Worm (Caenorhabditis elegans) whole organism, L1 larva: Measurements from ENCODE around the gene Y32H12A.6.

ENCODE experiments used
- C04F5.9 ChIP-seq: sonication (generic microtip); optimal IDR thresholded peaks from 2 replicates; lab custom pipeline; 2016; ENCODE audit warnings: missing genetic modification characterization, missing compliant biosample characterization
- F16B12.6 ChIP-seq: fragments of 150-350 bp; optimal IDR thresholded peaks from 2 replicates; lab custom pipeline; 2014; ENCODE audit warnings: missing biosample characterization, missing genetic modification characterization
- ceh-82 ChIP-seq, 3 experiments: fragments of 150-350 bp in 1 of 3; sonication (generic microtip) in 2 of 3; optimal IDR thresholded peaks; 2 replicates each; lab custom pipeline; 2014 to 2017; ENCODE audit warnings: missing biosample characterization in 3 of 3, missing genetic modification characterization in 3 of 3
- dpl-1 ChIP-seq, 3 experiments: fragments of 150-350 bp in 2 of 3; sonication (generic microtip) in 1 of 3; optimal IDR thresholded peaks; 2 replicates each; lab custom pipeline; 2014 to 2017; ENCODE audit warnings: missing biosample characterization in 3 of 3, missing genetic modification characterization in 3 of 3, missing genetic modification reagents in 3 of 3
- dsc-1 ChIP-seq: sonication (generic microtip); optimal IDR thresholded peaks from 2 replicates; lab custom pipeline; 2016; ENCODE audit warnings: mild to moderate bottlenecking, missing genetic modification characterization, missing compliant biosample characterization
- efl-1 ChIP-seq, 4 experiments: fragments of 150-350 bp; optimal IDR thresholded peaks in 3 of 4; peaks in 1 of 4; 1 replicate in 1 of 4; 2 replicates in 3 of 4; lab custom pipeline; 2014; ENCODE audit warnings: missing biosample characterization in 2 of 4, missing genetic modification characterization in 2 of 4, missing genetic modification reagents in 2 of 4
- egl-27 ChIP-seq, 2 experiments: fragments of 150-350 bp in 1 of 2; sonication (generic microtip); optimal IDR thresholded peaks; 3 replicates each; lab custom pipeline; 2017 to 2018; ENCODE audit warnings: missing biosample characterization in 2 of 2, missing genetic modification characterization in 2 of 2, missing genetic modification reagents in 2 of 2
- elt-2 ChIP-seq: sonication (generic microtip); optimal IDR thresholded peaks from 2 replicates; lab custom pipeline; 2016; ENCODE audit warnings: missing genetic modification characterization, mild to moderate bottlenecking, inconsistent platforms, missing compliant biosample characterization, missing genetic modification reagents
- ets-5 ChIP-seq: fragments of 200-800 bp; sonication (Bioruptor generic); IDR thresholded peaks from 2 replicates; pipeline ENCODE4 v1.3.6; 2022; ENCODE audit warnings: missing genetic modification characterization, missing compliant biosample characterization
- fkh-10 ChIP-seq: sonication (generic microtip); optimal IDR thresholded peaks from 2 replicates; lab custom pipeline; 2017; ENCODE audit warnings: missing biosample characterization, missing genetic modification reagents, missing genetic modification characterization
- fkh-4 ChIP-seq: sonication (generic microtip); optimal IDR thresholded peaks from 2 replicates; lab custom pipeline; 2016; ENCODE audit warnings: missing compliant biosample characterization, missing genetic modification characterization, borderline replicate concordance
- fkh-8 ChIP-seq: sonication (generic microtip); optimal IDR thresholded peaks from 2 replicates; lab custom pipeline; 2016; ENCODE audit warnings: mild to moderate bottlenecking, missing genetic modification characterization, missing compliant biosample characterization
- fos-1 ChIP-seq: fragments of 150-350 bp; optimal IDR thresholded peaks from 2 replicates; lab custom pipeline; 2014; ENCODE audit warnings: missing biosample characterization, missing genetic modification characterization
- isw-1 ChIP-seq: fragments of 200-800 bp; sonication (Bioruptor generic); IDR thresholded peaks from 2 replicates; pipeline ENCODE4 v1.3.6; 2022; ENCODE audit warnings: missing genetic modification characterization, missing compliant biosample characterization
- mab-9 ChIP-seq: fragments of 200-800 bp; sonication (Bioruptor generic); IDR thresholded peaks from 2 replicates; pipeline ENCODE4 v1.3.6; 2022; ENCODE audit warnings: missing genetic modification reagents, missing genetic modification characterization, missing compliant biosample characterization
- mef-2 ChIP-seq: fragments of 150-350 bp; optimal IDR thresholded peaks from 2 replicates; lab custom pipeline; 2014; ENCODE audit warnings: missing biosample characterization, missing genetic modification characterization
- mep-1 ChIP-seq: fragments of 150-350 bp; optimal IDR thresholded peaks from 2 replicates; lab custom pipeline; 2014; ENCODE audit warnings: missing biosample characterization, missing genetic modification characterization
- nhr-11 ChIP-seq: fragments of 150-350 bp; optimal IDR thresholded peaks from 2 replicates; lab custom pipeline; 2014; ENCODE audit warnings: missing biosample characterization, missing genetic modification characterization
- nhr-12 ChIP-seq: sonication (generic microtip); optimal IDR thresholded peaks from 2 replicates; lab custom pipeline; 2017; ENCODE audit warnings: missing biosample characterization, missing genetic modification characterization
- nhr-20 ChIP-seq: sonication (generic microtip); optimal IDR thresholded peaks from 2 replicates; lab custom pipeline; 2016; ENCODE audit warnings: mild to moderate bottlenecking, missing genetic modification characterization, missing compliant biosample characterization
- nhr-237 ChIP-seq: fragments of 150-350 bp; optimal IDR thresholded peaks from 2 replicates; lab custom pipeline; 2014; ENCODE audit warnings: missing biosample characterization, missing genetic modification characterization
- nhr-71 ChIP-seq: sonication (generic microtip); optimal IDR thresholded peaks from 2 replicates; lab custom pipeline; 2016; ENCODE audit warnings: mild to moderate bottlenecking, missing genetic modification characterization, moderate library complexity, missing compliant biosample characterization
- nhr-76 ChIP-seq: sonication (generic microtip); optimal IDR thresholded peaks from 2 replicates; lab custom pipeline; 2017; ENCODE audit warnings: missing biosample characterization, missing genetic modification characterization
- nhr-77 ChIP-seq: fragments of 150-350 bp; optimal IDR thresholded peaks from 2 replicates; lab custom pipeline; 2014; ENCODE audit warnings: missing biosample characterization, missing genetic modification characterization
- nhr-84 ChIP-seq: sonication (generic microtip); optimal IDR thresholded peaks from 2 replicates; lab custom pipeline; 2017; ENCODE audit warnings: missing biosample characterization, missing genetic modification characterization
- pax-3 ChIP-seq: fragments of 200-800 bp; sonication (Bioruptor generic); optimal IDR thresholded peaks from 2 replicates; lab custom pipeline; 2018; ENCODE audit warnings: mild to moderate bottlenecking, missing genetic modification characterization, moderate library complexity, missing compliant biosample characterization
- rnt-1 ChIP-seq: sonication (generic microtip); optimal IDR thresholded peaks from 2 replicates; lab custom pipeline; 2016; ENCODE audit warnings: mild to moderate bottlenecking, missing genetic modification characterization, moderate library complexity, missing compliant biosample characterization
- skn-1 ChIP-seq: fragments of 150-350 bp; optimal IDR thresholded peaks from 2 replicates; lab custom pipeline; 2014; ENCODE audit warnings: missing biosample characterization, missing genetic modification characterization
- snu-23 ChIP-seq: sonication (generic microtip); optimal IDR thresholded peaks from 2 replicates; lab custom pipeline; 2016; ENCODE audit warnings: missing genetic modification characterization, missing compliant biosample characterization
- sptf-1 ChIP-seq: fragments of 150-350 bp; optimal IDR thresholded peaks from 2 replicates; lab custom pipeline; 2014; ENCODE audit warnings: missing biosample characterization, missing genetic modification characterization
- swsn-7 ChIP-seq: sonication (generic microtip); optimal IDR thresholded peaks from 2 replicates; lab custom pipeline; 2016; ENCODE audit warnings: missing genetic modification characterization, missing compliant biosample characterization
- tbx-2 ChIP-seq: sonication (generic microtip); optimal IDR thresholded peaks from 2 replicates; lab custom pipeline; 2016; ENCODE audit warnings: missing genetic modification characterization, missing compliant biosample characterization
- unc-98 ChIP-seq: fragments of 200-800 bp; sonication (Bioruptor generic); IDR thresholded peaks from 2 replicates; pipeline ENCODE4 v1.3.6; 2022; ENCODE audit warnings: missing genetic modification characterization, missing compliant biosample characterization
- ztf-4 ChIP-seq: fragments of 150-350 bp; optimal IDR thresholded peaks from 2 replicates; lab custom pipeline; 2014; ENCODE audit warnings: missing biosample characterization, missing genetic modification characterization

The Y32H12A.6 gene

DNA sequence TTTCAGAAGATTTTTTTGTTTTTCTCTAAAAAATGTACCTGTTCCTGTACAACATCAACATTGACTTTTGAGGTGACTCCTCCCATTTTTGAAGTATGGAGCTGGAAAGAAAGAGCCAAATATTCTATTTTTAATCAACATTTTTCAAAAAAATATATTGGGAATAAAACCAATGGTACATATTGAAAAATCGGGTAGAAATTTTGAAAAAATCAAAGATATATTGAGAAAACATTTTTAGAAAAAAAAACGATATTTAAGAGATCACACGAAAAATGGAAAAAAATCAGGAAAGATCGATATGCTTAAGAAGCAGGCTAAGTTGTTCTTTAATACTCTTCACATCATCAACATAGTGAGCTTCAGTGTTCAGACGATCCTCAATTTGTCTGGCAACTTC lies 36.0 kb downstream of the Y32H12A.6 start, which contains the start of gene glrx-21:
glrx-21 (minus strand) TSS at position 101 of the 400 bp plus-strand sequence.
- TF ChIP-seq ets-5 (GFP tag; lab: Robert Waterston, UW) (no peak), nhr-11 (no peak), swsn-7 (tag; lab: Kevin White, UChicago) (no peak), skn-1 (tag; lab: Kevin White, UChicago) (no peak), mef-2 (tag; lab: Kevin White, UChicago) (no peak), egl-27 (tag; optimal IDR thresholded peaks at IDR 0.05; lab: Kevin White, UChicago) (no peak), rnt-1 (tag; lab: Kevin White, UChicago) (no peak), nhr-76 (tag; lab: Kevin White, UChicago) (no peak), ceh-82 (tag; optimal IDR thresholded peaks at IDR 0.05; lab: Kevin White, UChicago) (no peak)

ce11 chrIII:5344561-5344960 lies 37.4 kb downstream of the Y32H12A.6 start:
- no peak for TF ChIP-seq fkh-8 (tag; lab: Kevin White, UChicago)
- TF ChIP-seq nhr-237 (tag; lab: Kevin White, UChicago) = no peak
- TF ChIP-seq snu-23 = no peak
- TF ChIP-seq efl-1 (optimal IDR thresholded peaks at IDR 0.05; lab: Kevin White, UChicago) = no peak
- no peak for TF ChIP-seq efl-1 (GFP tag; optimal IDR thresholded peaks at IDR 0.05 in 1 of 2; lab: Kevin White, UChicago)
- no peak for TF ChIP-seq fkh-10 (GFP tag; lab: Kevin White, UChicago)
- no peak for TF ChIP-seq fkh-4 (tag; lab: Kevin White, UChicago)
- no peak for TF ChIP-seq C04F5.9
- TF ChIP-seq nhr-12 (tag; lab: Kevin White, UChicago) = no peak
- TF ChIP-seq nhr-20 (tag; lab: Kevin White, UChicago) = no peak
- no peak for TF ChIP-seq nhr-71 (tag; lab: Kevin White, UChicago)
- no peak for TF ChIP-seq nhr-77
- no peak for TF ChIP-seq mab-9 (GFP tag; lab: Robert Waterston, UW)
- no peak for TF ChIP-seq isw-1 (GFP tag; lab: Robert Waterston, UW)

ce11 chrIII:5343555-5343954 lies 38.4 kb downstream of the Y32H12A.6 start:
- no peak for TF ChIP-seq fos-1 (tag; lab: Kevin White, UChicago)
- no peak for TF ChIP-seq efl-1 (optimal IDR thresholded peaks at IDR 0.05; lab: Kevin White, UChicago)
- TF ChIP-seq efl-1 (GFP tag; optimal IDR thresholded peaks at IDR 0.05 in 1 of 2; lab: Kevin White, UChicago) = peak in 1 of 2 experiments; percentile 65

DNA sequence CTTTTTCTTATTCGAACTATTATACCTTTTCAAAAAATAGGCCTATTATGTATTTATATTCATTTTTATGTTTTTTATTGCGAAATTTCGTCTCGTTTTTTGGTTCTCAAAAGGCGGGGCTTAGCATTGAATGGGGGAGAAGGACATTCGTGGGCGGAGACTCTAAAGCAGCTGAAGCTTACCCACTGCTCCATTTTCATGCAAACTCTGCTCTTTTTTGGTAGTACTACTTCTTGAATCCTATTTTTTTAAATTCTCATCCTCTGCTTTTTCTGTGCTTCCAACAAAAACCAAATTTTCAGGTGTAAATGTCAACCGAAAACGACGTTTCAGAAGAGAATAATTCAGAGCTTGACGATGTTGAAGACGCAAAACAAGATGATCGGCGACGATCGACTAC lies 40.6 kb downstream of the Y32H12A.6 start, which contains the start of gene ZK121.2:
ZK121.2 (plus strand) TSS at position 301 of the 400 bp plus-strand sequence.
- TF ChIP-seq unc-98 (no peak), egl-27 (tag; optimal IDR thresholded peaks at IDR 0.05; lab: Kevin White, UChicago) (no peak), F16B12.6 (tag; lab: Kevin White, UChicago) (no peak), elt-2 (tag; lab: Kevin White, UChicago) (no peak), mep-1 (tag; lab: Kevin White, UChicago) (no peak), nhr-84 (tag; lab: Kevin White, UChicago) (no peak), dpl-1 (GFP tag; optimal IDR thresholded peaks at IDR 0.05; lab: Kevin White, UChicago) (no peak), sptf-1 (tag; lab: Kevin White, UChicago) (no peak), tbx-2 (tag; lab: Kevin White, UChicago) (no peak), rnt-1 (tag; lab: Kevin White, UChicago) (no peak), ztf-4 (tag; lab: Kevin White, UChicago) (no peak), fos-1 (tag; lab: Kevin White, UChicago) (no peak)

- no peak for TF ChIP-seq fkh-10 (GFP tag; lab: Kevin White, UChicago)
- TF ChIP-seq egl-27 (tag; optimal IDR thresholded peaks at IDR 0.05; lab: Kevin White, UChicago) = no peak
- peak; percentile 24 for TF ChIP-seq pax-3 (tag; lab: Kevin White, UChicago)
- peak; percentile 65 for TF ChIP-seq fkh-8 (tag; lab: Kevin White, UChicago)
- peak; percentile 80 for TF ChIP-seq dsc-1 (tag; lab: Kevin White, UChicago)
These were observed 41.4 kb downstream of the Y32H12A.6 start for ce11 chrIII:5340530-5340929.
